Worm (Caenorhabditis elegans) whole organism, L1 larva: ENCODE results near the gene Y54G11A.3.

Source experiments
- ceh-8 ChIP-seq: fragments of 200-800 bp; sonication (Bioruptor generic); optimal IDR thresholded peaks from 2 replicates; lab custom pipeline; 2018; ENCODE audit warnings: mild to moderate bottlenecking, missing genetic modification characterization, moderate library complexity, missing compliant biosample characterization
- hlh-17 ChIP-seq: fragments of 200-800 bp; sonication (Bioruptor generic); optimal IDR thresholded peaks from 2 replicates; lab custom pipeline; 2018; ENCODE audit warnings: missing genetic modification characterization, mild to moderate bottlenecking, missing compliant biosample characterization, moderate library complexity, borderline replicate concordance
- nhr-76 ChIP-seq: sonication (generic microtip); optimal IDR thresholded peaks from 2 replicates; lab custom pipeline; 2017; ENCODE audit warnings: missing biosample characterization, missing genetic modification characterization
- nhr-77 ChIP-seq: fragments of 150-350 bp; optimal IDR thresholded peaks from 2 replicates; lab custom pipeline; 2014; ENCODE audit warnings: missing biosample characterization, missing genetic modification characterization
- nhr-85 ChIP-seq: sonication (generic microtip); peaks from one replicate; lab custom pipeline; 2016; ENCODE audit warnings: missing genetic modification characterization, inconsistent platforms, missing compliant biosample characterization
- sup-37 ChIP-seq: fragments of 200-800 bp; sonication (Bioruptor generic); optimal IDR thresholded peaks from 2 replicates; lab custom pipeline; 2018; ENCODE audit warnings: mild to moderate bottlenecking, missing genetic modification characterization, missing compliant biosample characterization

- TF ChIP-seq nhr-77 (tag; lab: Kevin White, UChicago) (no peak), ceh-8 (GFP tag; lab: Kevin White, UChicago) (no peak), nhr-85 (tag; lab: Kevin White, UChicago) (no peak), nhr-76 (tag; lab: Kevin White, UChicago) (no peak), hlh-17 (GFP tag; lab: Kevin White, UChicago) (no peak), sup-37 (no peak)
Measured at ce11 chrII:14243503-14243902, 32.9 kb upstream of the Y54G11A.3 start, which contains the start of gene jmjd-2.
